Worm (Caenorhabditis elegans): Measurements from ENCODE around the gene T01B7.9.

Gene T01B7.9

ce11 chrII:8683933-8684332 is 42.7 kb downstream of the T01B7.9 start (continued):
- TF ChIP-seq R02D3.7 (tag; optimal IDR thresholded peaks at IDR 0.05), result peak; percentile 28
- no peak for TF ChIP-seq ceh-82 (tag; optimal IDR thresholded peaks at IDR 0.05)
- TF ChIP-seq nhr-43 (tag; optimal IDR thresholded peaks at IDR 0.05; ENCODE audit: poor library complexity, severe bottlenecking), result peak; percentile 50
- peak; percentile 49 for TF ChIP-seq snpc-4 (tag; optimal IDR thresholded peaks at IDR 0.05)
- TF ChIP-seq nhr-23 (tag; optimal IDR thresholded peaks at IDR 0.05), result no peak
- peak; percentile 46 for TF ChIP-seq lin-39 (tag; optimal IDR thresholded peaks at IDR 0.05)
- TF ChIP-seq ceh-16 (tag; optimal IDR thresholded peaks at IDR 0.05), result no peak
- TF ChIP-seq nhr-28 (tag; optimal IDR thresholded peaks at IDR 0.05), result no peak
- TF ChIP-seq ztf-4 (tag; optimal IDR thresholded peaks at IDR 0.05), result no peak
- TF ChIP-seq nhr-237 (tag; optimal IDR thresholded peaks at IDR 0.05), result no peak
- no peak for TF ChIP-seq eor-1 (tag; optimal IDR thresholded peaks at IDR 0.05)
- TF ChIP-seq nhr-12 (tag; optimal IDR thresholded peaks at IDR 0.05), result no peak
- TF ChIP-seq nhr-11 (tag; optimal IDR thresholded peaks at IDR 0.05), result no peak
- TF ChIP-seq jun-1 (tag; optimal IDR thresholded peaks at IDR 0.05), result no peak
- TF ChIP-seq nhr-67 (tag; optimal IDR thresholded peaks at IDR 0.05), result no peak
- no peak for TF ChIP-seq lsy-12 (tag; optimal IDR thresholded peaks at IDR 0.05)
- no peak for TF ChIP-seq mdl-1 (tag; optimal IDR thresholded peaks at IDR 0.05)
- no peak for TF ChIP-seq pqm-1 (tag; optimal IDR thresholded peaks at IDR 0.05)

DNA sequence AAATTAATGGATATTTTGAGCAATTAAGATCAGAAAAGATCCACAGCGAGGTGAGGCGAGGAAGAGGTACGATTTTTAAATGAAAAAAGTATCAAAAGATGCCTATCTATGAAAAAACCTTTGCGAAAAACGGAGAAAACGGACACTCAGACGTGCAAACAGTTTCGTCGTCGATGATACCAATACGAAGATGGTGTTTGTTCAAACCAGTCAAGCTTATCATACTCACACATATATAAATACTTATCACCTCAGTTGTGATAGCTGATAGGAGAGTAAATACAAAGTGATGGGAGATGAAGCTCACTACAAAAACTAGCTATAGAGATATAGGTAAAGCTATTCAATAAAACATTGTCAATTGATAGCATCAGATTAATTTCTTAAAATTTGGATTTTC is 46.8 kb downstream of the T01B7.9 start:
- no peak for TF ChIP-seq nhr-25 (tag; optimal IDR thresholded peaks at IDR 0.05)
- peak; percentile 63 for TF ChIP-seq elt-2 (tag; optimal IDR thresholded peaks at IDR 0.05)
- TF ChIP-seq R02D3.7 (tag; optimal IDR thresholded peaks at IDR 0.05), result no peak
- no peak for TF ChIP-seq fos-1 (tag; optimal IDR thresholded peaks at IDR 0.05)
- TF ChIP-seq ceh-28 (tag; optimal IDR thresholded peaks at IDR 0.05), result no peak
- peak; percentile 6 for TF ChIP-seq pqm-1 (tag; optimal IDR thresholded peaks at IDR 0.05)
- TF ChIP-seq nhr-12 (tag; optimal IDR thresholded peaks at IDR 0.05), result no peak
- TF ChIP-seq pha-4 (tag; optimal IDR thresholded peaks at IDR 0.05), result peak; percentile 24
- no peak for TF ChIP-seq mdl-1 (tag; optimal IDR thresholded peaks at IDR 0.05)
- TF ChIP-seq nhr-28 (tag; optimal IDR thresholded peaks at IDR 0.05), result no peak
- TF ChIP-seq mml-1 (tag; optimal IDR thresholded peaks at IDR 0.05), result no peak
- no peak for TF ChIP-seq jun-1 (tag; optimal IDR thresholded peaks at IDR 0.05)
